Fruit fly (Drosophila melanogaster): ENCODE data around the gene neo.

Gene neo

dm6 chr3R:29771645-29772089 lies 47.3 kb upstream of the neo start (continued):
- TF ChIP-seq Opbp (GFP tag; IDR thresholded peaks at IDR 0.05; ENCODE audit: partially characterized antibody) (0 out of 3 replicates have a peak, but pooled peaks have one; percentile 13), ato (GFP tag; IDR thresholded peaks at IDR 0.05; ENCODE audit: partially characterized antibody) (no peak), CG18599 (GFP tag; optimal IDR thresholded peaks at IDR 0.05) (no peak), CG4404 (GFP tag; IDR thresholded peaks at IDR 0.05) (no peak), Bdp1 (GFP tag; optimal IDR thresholded peaks at IDR 0.05) (no peak), CG4854 (GFP tag; optimal IDR thresholded peaks at IDR 0.05) (no peak), amos (GFP tag; IDR thresholded peaks at IDR 0.05; ENCODE audit: partially characterized antibody) (peak; percentile 69; the same call in 1 of the 2 replicates), CG32772 (GFP tag; IDR thresholded peaks at IDR 0.05) (no peak), ranshi (GFP tag; IDR thresholded peaks at IDR 0.05) (no peak; the same call in 1 of the 2 replicates), B-H2 (GFP tag; optimal IDR thresholded peaks at IDR 0.05) (peak; percentile 24), dati (GFP tag; IDR thresholded peaks at IDR 0.05) (no peak), CG7963 (GFP tag; IDR thresholded peaks at IDR 0.05; ENCODE audit: partially characterized antibody) (no peak), cas (GFP tag; IDR thresholded peaks at IDR 0.05) (no peak), CG6254 (GFP tag; optimal IDR thresholded peaks at IDR 0.05) (no peak), bbx (GFP tag; IDR thresholded peaks at IDR 0.05; ENCODE audit: partially characterized antibody) (peak; percentile 80), Atf-2 (GFP tag; optimal IDR thresholded peaks at IDR 0.05) (no peak), kah (GFP tag; optimal IDR thresholded peaks at IDR 0.05) (peak; percentile 89), Mad (GFP tag; optimal IDR thresholded peaks at IDR 0.05) (no peak), NC2α (GFP tag; optimal IDR thresholded peaks at IDR 0.05) (no peak), CG13123 (GFP tag; optimal IDR thresholded peaks at IDR 0.05) (no peak), kay (GFP tag; optimal IDR thresholded peaks at IDR 0.05) (peak; percentile 99), Trl (optimal IDR thresholded peaks at IDR 0.05) (peak in 1 of 2 experiments; percentile 96), Trl (GFP tag; optimal IDR thresholded peaks at IDR 0.05) (no peak), dimm (GFP tag; IDR thresholded peaks at IDR 0.05) (no peak), tio (GFP tag; optimal IDR thresholded peaks at IDR 0.05) (no peak), tin (GFP tag; optimal IDR thresholded peaks at IDR 0.05) (no peak), bab2 (GFP tag; optimal IDR thresholded peaks at IDR 0.05) (no peak), gsb-n (tag; optimal IDR thresholded peaks at IDR 0.05) (peak; percentile 18), HLH3B (GFP tag; IDR thresholded peaks at IDR 0.05) (peak; percentile 30; the same call in 1 of the 2 replicates), CG31441 (GFP tag; IDR thresholded peaks at IDR 0.05) (no peak), CG17328 (GFP tag; IDR thresholded peaks at IDR 0.05) (0 out of 2 replicates have a peak, but pooled peaks have one; percentile 12), chif (GFP tag; optimal IDR thresholded peaks at IDR 0.05) (no peak), CG2199 (GFP tag; IDR thresholded peaks at IDR 0.05) (0 out of 3 replicates have a peak, but pooled peaks have one; percentile 64), run (tag; optimal IDR thresholded peaks at IDR 0.05) (no peak), abd-A (tag; optimal IDR thresholded peaks at IDR 0.05) (peak; percentile 92), stc (GFP tag; IDR thresholded peaks at IDR 0.05) (peak; percentile 50; the same call in 1 of the 2 replicates), insv (GFP tag; optimal IDR thresholded peaks at IDR 0.05) (peak in 1 of 2 experiments; percentile 65), Hr51 (GFP tag; optimal IDR thresholded peaks at IDR 0.05) (peak in 1 of 2 experiments; percentile 4), CG15479 (GFP tag; optimal IDR thresholded peaks at IDR 0.05) (peak; percentile 65), onecut (GFP tag; IDR thresholded peaks at IDR 0.05) (no peak), z (GFP tag; IDR thresholded peaks at IDR 0.05) (peak; percentile 100), CG6813 (GFP tag; optimal IDR thresholded peaks at IDR 0.05) (peak; percentile 53), CG9437 (GFP tag; optimal IDR thresholded peaks at IDR 0.05) (no peak), dmrt99B (tag; optimal IDR thresholded peaks at IDR 0.05) (no peak), CG8765 (GFP tag; IDR thresholded peaks at IDR 0.05) (no peak), CG8089 (GFP tag; optimal IDR thresholded peaks at IDR 0.05) (no peak), CG12071 (GFP tag; optimal IDR thresholded peaks at IDR 0.05) (no peak), ind (GFP tag; optimal IDR thresholded peaks at IDR 0.05) (no peak), dm (GFP tag; optimal IDR thresholded peaks at IDR 0.05) (no peak), Hr3 (GFP tag; optimal IDR thresholded peaks at IDR 0.05) (no peak), Dref (GFP tag; IDR thresholded peaks at IDR 0.05) (no peak)

Measured in whole organism, embryonic.